Worm (Caenorhabditis elegans) whole organism, L1 larva: ENCODE measurements around the gene Y37D8A.25.
A peak's percentile ranks its signal among the peaks of the same experiment; 100 is the strongest.

Experiments used
- C04F5.9 ChIP-seq: sonication (generic microtip); optimal IDR thresholded peaks from 2 replicates; lab custom pipeline; 2016; ENCODE audit warnings: missing genetic modification characterization, missing compliant biosample characterization
- ceh-8 ChIP-seq: fragments of 200-800 bp; sonication (Bioruptor generic); optimal IDR thresholded peaks from 2 replicates; lab custom pipeline; 2018; ENCODE audit warnings: mild to moderate bottlenecking, missing genetic modification characterization, moderate library complexity, missing compliant biosample characterization
- ceh-82 ChIP-seq, 3 experiments: fragments of 150-350 bp in 1 of 3; sonication (generic microtip) in 2 of 3; optimal IDR thresholded peaks; 2 replicates each; lab custom pipeline; 2014 to 2017; ENCODE audit warnings: missing biosample characterization in 3 of 3, missing genetic modification characterization in 3 of 3
- ces-1 ChIP-seq: fragments of 150-350 bp; optimal IDR thresholded peaks from 2 replicates; lab custom pipeline; 2014; ENCODE audit warnings: missing biosample characterization, missing genetic modification reagents, missing genetic modification characterization
- efl-1 ChIP-seq, 4 experiments: fragments of 150-350 bp; optimal IDR thresholded peaks in 3 of 4; peaks in 1 of 4; 1 replicate in 1 of 4; 2 replicates in 3 of 4; lab custom pipeline; 2014; ENCODE audit warnings: missing biosample characterization in 2 of 4, missing genetic modification characterization in 2 of 4, missing genetic modification reagents in 2 of 4
- efl-3 ChIP-seq: fragments of 200-800 bp; sonication (Bioruptor generic); optimal IDR thresholded peaks from 2 replicates; lab custom pipeline; 2018; ENCODE audit warnings: mild to moderate bottlenecking, missing genetic modification characterization, missing compliant biosample characterization
- egl-13 ChIP-seq: sonication (generic microtip); optimal IDR thresholded peaks from 2 replicates; lab custom pipeline; 2016; ENCODE audit warnings: missing genotype, missing genetic modification reagents, missing genetic modification characterization, missing compliant biosample characterization
- fkh-10 ChIP-seq: sonication (generic microtip); optimal IDR thresholded peaks from 2 replicates; lab custom pipeline; 2017; ENCODE audit warnings: missing biosample characterization, missing genetic modification reagents, missing genetic modification characterization
- fkh-4 ChIP-seq: sonication (generic microtip); optimal IDR thresholded peaks from 2 replicates; lab custom pipeline; 2016; ENCODE audit warnings: missing compliant biosample characterization, missing genetic modification characterization, borderline replicate concordance
- hlh-17 ChIP-seq: fragments of 200-800 bp; sonication (Bioruptor generic); optimal IDR thresholded peaks from 2 replicates; lab custom pipeline; 2018; ENCODE audit warnings: missing genetic modification characterization, mild to moderate bottlenecking, missing compliant biosample characterization, moderate library complexity, borderline replicate concordance
- isw-1 ChIP-seq: fragments of 200-800 bp; sonication (Bioruptor generic); IDR thresholded peaks from 2 replicates; pipeline ENCODE4 v1.3.6; 2022; ENCODE audit warnings: missing genetic modification characterization, missing compliant biosample characterization
- lin-13 ChIP-seq: fragments of 150-350 bp; optimal IDR thresholded peaks from 2 replicates; lab custom pipeline; 2014; ENCODE audit warnings: missing biosample characterization, missing genetic modification reagents, missing genetic modification characterization
- lin-39 ChIP-seq: fragments of 150-350 bp; optimal IDR thresholded peaks from 2 replicates; lab custom pipeline; 2014; ENCODE audit warnings: missing biosample characterization, missing genetic modification reagents, missing genetic modification characterization
- lir-3 ChIP-seq: sonication (generic microtip); optimal IDR thresholded peaks from 2 replicates; lab custom pipeline; 2016; ENCODE audit warnings: mild to moderate bottlenecking, missing genetic modification characterization, moderate library complexity, missing compliant biosample characterization; ENCODE audit not compliant: poor library complexity
- lsy-2 ChIP-seq, 2 experiments: fragments of 150-350 bp; optimal IDR thresholded peaks; 2 replicates each; lab custom pipeline; 2014; ENCODE audit warnings: missing biosample characterization in 2 of 2, missing genetic modification characterization in 2 of 2
- mdl-1 ChIP-seq, 2 experiments: fragments of 150-350 bp; optimal IDR thresholded peaks; 2 replicates each; lab custom pipeline; 2014 to 2017; ENCODE audit warnings: missing biosample characterization in 2 of 2, missing genetic modification characterization in 2 of 2, inconsistent platforms in 1 of 2
- mep-1 ChIP-seq: fragments of 150-350 bp; optimal IDR thresholded peaks from 2 replicates; lab custom pipeline; 2014; ENCODE audit warnings: missing biosample characterization, missing genetic modification characterization
- nhr-237 ChIP-seq: fragments of 150-350 bp; optimal IDR thresholded peaks from 2 replicates; lab custom pipeline; 2014; ENCODE audit warnings: missing biosample characterization, missing genetic modification characterization
- pag-3 ChIP-seq: sonication (generic microtip); optimal IDR thresholded peaks from 2 replicates; lab custom pipeline; 2017; ENCODE audit warnings: missing genetic modification characterization, mild to moderate bottlenecking, missing compliant biosample characterization, antibody characterized with exemption, borderline replicate concordance; ENCODE audit not compliant: insufficient read depth
- rnt-1 ChIP-seq: sonication (generic microtip); optimal IDR thresholded peaks from 2 replicates; lab custom pipeline; 2016; ENCODE audit warnings: mild to moderate bottlenecking, missing genetic modification characterization, moderate library complexity, missing compliant biosample characterization
- sup-37 ChIP-seq: fragments of 200-800 bp; sonication (Bioruptor generic); optimal IDR thresholded peaks from 2 replicates; lab custom pipeline; 2018; ENCODE audit warnings: mild to moderate bottlenecking, missing genetic modification characterization, missing compliant biosample characterization
- unc-98 ChIP-seq: fragments of 200-800 bp; sonication (Bioruptor generic); IDR thresholded peaks from 2 replicates; pipeline ENCODE4 v1.3.6; 2022; ENCODE audit warnings: missing genetic modification characterization, missing compliant biosample characterization
- vab-15 ChIP-seq: sonication (generic microtip); optimal IDR thresholded peaks from 2 replicates; lab custom pipeline; 2017; ENCODE audit warnings: missing genotype, mild to moderate bottlenecking, missing genetic modification characterization, missing compliant biosample characterization
- zag-1 ChIP-seq: fragments of 150-350 bp; optimal IDR thresholded peaks from 2 replicates; lab custom pipeline; 2014; ENCODE audit warnings: missing biosample characterization, missing genetic modification characterization

The Y37D8A.25 gene

ce11 chrIII:12785427-12785826 is 34.6 kb downstream of the Y37D8A.25 start (continued):
- no peak for TF ChIP-seq efl-1 (optimal IDR thresholded peaks at IDR 0.05; lab: Kevin White, UChicago)
- no peak for TF ChIP-seq efl-1 (GFP tag; optimal IDR thresholded peaks at IDR 0.05 in 1 of 2; lab: Kevin White, UChicago)

DNA sequence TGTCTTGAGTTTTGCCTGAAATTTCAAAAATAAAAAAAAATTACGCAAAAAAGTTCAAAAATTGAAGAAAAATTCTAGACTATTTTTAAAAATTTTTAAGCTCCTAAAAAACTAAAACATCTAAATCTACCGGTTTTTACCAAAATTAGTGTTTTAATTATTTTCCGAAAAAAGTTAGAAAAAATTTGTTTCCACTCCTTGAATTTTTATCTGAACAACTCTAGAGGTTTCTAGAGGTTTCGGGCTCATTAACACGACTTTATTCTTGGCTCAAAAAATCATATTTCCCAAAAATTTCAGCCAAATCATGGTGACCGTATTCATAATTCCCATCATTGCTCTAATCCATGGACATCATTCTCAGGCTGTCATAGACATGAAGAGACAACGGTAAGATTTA is 35.2 kb downstream of the Y37D8A.25 start, which contains the start of gene lgc-37:
TSS of gene lgc-37 (plus strand) at position 301 of the 400 bp plus-strand sequence.
- no peak for TF ChIP-seq pag-3 (tag; lab: Kevin White, UChicago)
- TF ChIP-seq mep-1: no peak
- TF ChIP-seq mdl-1 (tag; optimal IDR thresholded peaks at IDR 0.05; lab: Kevin White, UChicago): no peak
- no peak for TF ChIP-seq efl-3 (GFP tag; lab: Kevin White, UChicago)
- TF ChIP-seq nhr-237 (tag; lab: Kevin White, UChicago): no peak
- no peak for TF ChIP-seq ceh-82 (tag; optimal IDR thresholded peaks at IDR 0.05; lab: Kevin White, UChicago)
- no peak for TF ChIP-seq zag-1 (tag; lab: Kevin White, UChicago)
- no peak for TF ChIP-seq vab-15

DNA sequence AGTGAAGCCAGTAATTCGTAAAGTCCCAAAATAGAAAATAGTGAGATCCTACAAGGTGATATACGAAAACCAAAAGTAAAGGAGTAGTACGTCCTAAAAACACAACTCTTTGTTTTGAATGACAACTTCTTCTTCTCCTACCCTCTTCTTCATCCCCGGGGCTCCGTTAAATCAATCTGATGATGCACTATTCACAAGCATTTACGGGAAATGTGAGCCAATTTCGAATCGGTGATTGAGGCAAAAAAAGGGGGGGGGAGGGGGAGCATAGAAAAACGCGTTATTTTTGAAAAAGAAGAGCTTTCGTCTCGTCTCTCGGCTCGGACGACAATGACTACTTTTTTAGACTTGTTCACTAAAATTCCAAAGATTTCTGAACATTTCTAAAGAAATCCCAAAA is 36.2 kb downstream of the Y37D8A.25 start:
- TF ChIP-seq lir-3 (tag; lab: Kevin White, UChicago) (no peak), fkh-10 (peak; percentile 82)

ce11 chrIII:12779676-12780337 is 40.2 kb downstream of the Y37D8A.25 start, which contains the start of gene gab-1:
Gene gab-1, minus strand, starts transcription at chrIII:12779726.
- no peak for TF ChIP-seq isw-1 (GFP tag; lab: Robert Waterston, UW)
- TF ChIP-seq fkh-4 (tag; lab: Kevin White, UChicago): no peak
- no peak for TF ChIP-seq ceh-82 (tag; optimal IDR thresholded peaks at IDR 0.05; lab: Kevin White, UChicago)
- no peak for TF ChIP-seq egl-13
- no peak for TF ChIP-seq unc-98 (GFP tag; lab: Robert Waterston, UW)
- TF ChIP-seq C04F5.9: no peak
- TF ChIP-seq lin-13 (GFP tag; lab: Kevin White, UChicago): no peak
- TF ChIP-seq ces-1 (GFP tag; lab: Kevin White, UChicago): no peak
- TF ChIP-seq lir-3 (tag; lab: Kevin White, UChicago): no peak
- no peak for TF ChIP-seq sup-37 (GFP tag; lab: Kevin White, UChicago)
- no peak for TF ChIP-seq lin-39 (tag; lab: Kevin White, UChicago)

DNA sequence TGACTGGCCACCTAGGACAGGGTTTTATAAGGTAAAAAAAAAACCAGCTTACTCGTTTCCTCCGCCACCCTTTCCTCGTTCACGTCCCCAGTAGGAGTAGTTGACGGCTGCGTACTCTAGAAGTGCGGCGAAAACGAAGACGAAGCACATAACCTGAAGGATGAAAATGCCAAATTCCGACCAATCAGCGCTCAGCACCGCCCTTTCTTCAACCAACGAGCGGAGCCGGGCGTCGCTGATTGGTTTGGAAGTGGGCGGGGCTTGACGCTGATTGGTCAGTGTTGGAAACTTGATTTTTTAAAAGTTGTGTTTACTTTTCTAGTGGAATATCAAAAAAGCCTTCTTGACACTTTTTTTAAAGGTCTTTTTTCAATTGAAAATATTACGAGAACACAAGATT is 46.3 kb downstream of the Y37D8A.25 start:
- TF ChIP-seq nhr-237 (tag; lab: Kevin White, UChicago): no peak
- TF ChIP-seq rnt-1 (tag; lab: Kevin White, UChicago): no peak
- TF ChIP-seq mep-1: no peak
- no peak for TF ChIP-seq lsy-2 (tag; optimal IDR thresholded peaks at IDR 0.05; lab: Kevin White, UChicago)
- TF ChIP-seq efl-1 (optimal IDR thresholded peaks at IDR 0.05; lab: Kevin White, UChicago): no peak
- peak in 1 of 2 experiments; percentile 76 for TF ChIP-seq efl-1 (GFP tag; optimal IDR thresholded peaks at IDR 0.05 in 1 of 2; lab: Kevin White, UChicago)
- TF ChIP-seq ceh-8: no peak
- no peak for TF ChIP-seq fkh-4 (tag; lab: Kevin White, UChicago)
- no peak for TF ChIP-seq hlh-17 (GFP tag; lab: Kevin White, UChicago)
